Fruit fly (Drosophila melanogaster) whole organism, pupa: Measurements from ENCODE around the gene CG31161.

Experiments used
- CG12605 ChIP-seq: fragments of 200-800 bp; sonication (Bioruptor generic); IDR thresholded peaks from 2 replicates; pipeline ENCODE4 v1.3.6; 2022; ENCODE audit warnings: missing biosample characterization, missing genetic modification characterization
- CG15710 ChIP-seq: fragments of 200-800 bp; sonication (Bioruptor generic); optimal IDR thresholded peaks from 2 replicates; lab custom pipeline; 2018; ENCODE audit warnings: missing biosample characterization, mild to moderate bottlenecking, missing genetic modification characterization, moderate library complexity
- CG32121 ChIP-seq: fragments of 200-800 bp; sonication (Bioruptor generic); IDR thresholded peaks from 2 replicates; pipeline ENCODE4 v1.3.6; 2022; ENCODE audit warnings: missing biosample characterization, missing genetic modification characterization
- CG4496 ChIP-seq: fragments of 200-800 bp; sonication (Bioruptor generic); IDR thresholded peaks from 3 replicates; pipeline ENCODE4 v1.3.6; 2022; ENCODE audit warnings: missing biosample characterization, missing genetic modification characterization
- CG8159 ChIP-seq: fragments of 200-800 bp; sonication (Bioruptor generic); optimal IDR thresholded peaks from 3 replicates; lab custom pipeline; 2018; ENCODE audit warnings: missing biosample characterization, mild to moderate bottlenecking, missing genetic modification characterization, moderate library complexity
- CG8301 ChIP-seq: fragments of 200-800 bp; sonication (Bioruptor generic); optimal IDR thresholded peaks from 2 replicates; lab custom pipeline; 2018; ENCODE audit warnings: missing biosample characterization, mild to moderate bottlenecking, missing genetic modification characterization
- EcR ChIP-seq: fragments of 200-800 bp; sonication (Bioruptor generic); optimal IDR thresholded peaks from 3 replicates; lab custom pipeline; 2019; ENCODE audit warnings: missing biosample characterization, missing genetic modification characterization, mild to moderate bottlenecking, moderate library complexity, missing genetic modification reagents
- Ets98B ChIP-seq: fragments of 200-800 bp; sonication (Bioruptor generic); IDR thresholded peaks from 2 replicates; pipeline ENCODE4 v1.3.6; 2022; ENCODE audit warnings: missing biosample characterization, missing genetic modification characterization
- Pif1B ChIP-seq: fragments of 200-800 bp; sonication (Bioruptor generic); optimal IDR thresholded peaks from 3 replicates; lab custom pipeline; 2016; ENCODE audit warnings: missing biosample characterization, missing genetic modification characterization
- fd96Ca ChIP-seq: fragments of 200-800 bp; sonication (Bioruptor generic); IDR thresholded peaks from 3 replicates; pipeline ENCODE4 v1.3.6; 2022; ENCODE audit warnings: missing biosample characterization, missing genetic modification characterization
- gl ChIP-seq: fragments of 200-800 bp; sonication (Bioruptor generic); optimal IDR thresholded peaks from 2 replicates; lab custom pipeline; 2018; ENCODE audit warnings: missing biosample characterization, mild to moderate bottlenecking, missing genetic modification characterization

DNA sequence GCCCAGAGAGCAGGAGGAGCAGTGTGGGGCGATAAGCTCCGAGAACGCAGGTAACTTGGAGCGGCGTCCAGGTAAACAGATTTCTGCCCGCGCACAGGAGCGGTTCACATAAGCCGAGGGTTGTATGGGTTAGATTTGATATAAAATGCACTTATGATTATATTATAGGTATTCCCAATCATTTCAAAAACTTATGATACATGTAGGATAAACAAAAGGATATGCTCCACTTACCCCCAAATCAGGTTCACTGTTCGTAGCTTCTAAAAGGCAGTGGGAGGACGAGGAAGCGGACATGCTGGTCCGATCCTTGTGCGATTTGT is 20.2 kb downstream of the CG31161 start:
- TF ChIP-seq CG4496 (GFP tag; lab: Robert Waterston, UW), result no peak
- no peak for TF ChIP-seq Pif1B
- TF ChIP-seq Ets98B, result no peak
- no peak for TF ChIP-seq CG15710 (tag; lab: Kevin White, UChicago)
- no peak for TF ChIP-seq EcR (GFP tag; lab: Kevin White, UChicago)
- TF ChIP-seq gl (tag; lab: Kevin White, UChicago), result no peak
- no peak for TF ChIP-seq fd96Ca (GFP tag; lab: Robert Waterston, UW)
- no peak for TF ChIP-seq CG8301
- TF ChIP-seq CG32121 (GFP tag; lab: Robert Waterston, UW), result no peak
- no peak for TF ChIP-seq CG12605 (GFP tag; lab: Robert Waterston, UW)
- TF ChIP-seq CG8159 (tag; lab: Kevin White, UChicago), result no peak
